Fruit fly (Drosophila melanogaster) whole organism, prepupa: ENCODE data around the gene Tep4.

Experiments
- Blimp-1 ChIP-seq: fragments of 200-800 bp; sonication (Bioruptor generic); optimal IDR thresholded peaks from 3 replicates; lab custom pipeline; 2017; ENCODE audit warnings: missing biosample characterization, missing genetic modification characterization, mild to moderate bottlenecking, moderate library complexity, missing genetic modification reagents
- CG1621 ChIP-seq: fragments of 200-800 bp; sonication (Bioruptor generic); optimal IDR thresholded peaks from 3 replicates; lab custom pipeline; 2018; ENCODE audit warnings: missing biosample characterization, mild to moderate bottlenecking, missing genetic modification characterization
- CG6163 ChIP-seq: fragments of 200-800 bp; sonication (Bioruptor generic); IDR thresholded peaks from 3 replicates; pipeline ENCODE4 v1.3.6; 2022; ENCODE audit warnings: missing biosample characterization, missing genetic modification characterization
- CG6792 ChIP-seq: fragments of 200-800 bp; sonication (Bioruptor generic); optimal IDR thresholded peaks from 3 replicates; lab custom pipeline; 2016; ENCODE audit warnings: missing biosample characterization, missing genetic modification characterization
- CG8119 ChIP-seq: fragments of 200-800 bp; sonication (Bioruptor generic); IDR thresholded peaks from 3 replicates; pipeline ENCODE4 v1.3.6; 2022; ENCODE audit warnings: missing biosample characterization, missing genetic modification characterization
- Eip93F ChIP-seq: fragments of 200-800 bp; sonication (Bioruptor generic); optimal IDR thresholded peaks from 2 replicates; lab custom pipeline; 2016; ENCODE audit warnings: missing biosample characterization, mild to moderate bottlenecking, missing genetic modification characterization
- Hr38 ChIP-seq: sonication (Bioruptor generic); optimal IDR thresholded peaks from 2 replicates; lab custom pipeline; 2016; ENCODE audit warnings: missing biosample characterization, missing genetic modification characterization
- Hr39 ChIP-seq: fragments of 200-800 bp; sonication (Bioruptor generic); optimal IDR thresholded peaks from 2 replicates; lab custom pipeline; 2016; ENCODE audit warnings: missing biosample characterization, missing genetic modification characterization
- Sox14 ChIP-seq: fragments of 200-800 bp; sonication (Bioruptor generic); optimal IDR thresholded peaks from 3 replicates; lab custom pipeline; 2016; ENCODE audit warnings: missing biosample characterization, missing genetic modification characterization
- dac ChIP-seq: fragments of 200-800 bp; sonication (Bioruptor generic); optimal IDR thresholded peaks from 2 replicates; lab custom pipeline; 2017; ENCODE audit warnings: missing biosample characterization, mild to moderate bottlenecking, missing genetic modification characterization
- eg ChIP-seq: fragments of 200-800 bp; sonication (Bioruptor generic); IDR thresholded peaks from 3 replicates; pipeline ENCODE4 v1.3.6; 2022; ENCODE audit warnings: missing biosample characterization, missing genetic modification characterization
- svp ChIP-seq: fragments of 200-800 bp; sonication (Bioruptor generic); peaks from one replicate; lab custom pipeline; 2016; ENCODE audit warnings: missing biosample characterization, missing genetic modification characterization

DNA sequence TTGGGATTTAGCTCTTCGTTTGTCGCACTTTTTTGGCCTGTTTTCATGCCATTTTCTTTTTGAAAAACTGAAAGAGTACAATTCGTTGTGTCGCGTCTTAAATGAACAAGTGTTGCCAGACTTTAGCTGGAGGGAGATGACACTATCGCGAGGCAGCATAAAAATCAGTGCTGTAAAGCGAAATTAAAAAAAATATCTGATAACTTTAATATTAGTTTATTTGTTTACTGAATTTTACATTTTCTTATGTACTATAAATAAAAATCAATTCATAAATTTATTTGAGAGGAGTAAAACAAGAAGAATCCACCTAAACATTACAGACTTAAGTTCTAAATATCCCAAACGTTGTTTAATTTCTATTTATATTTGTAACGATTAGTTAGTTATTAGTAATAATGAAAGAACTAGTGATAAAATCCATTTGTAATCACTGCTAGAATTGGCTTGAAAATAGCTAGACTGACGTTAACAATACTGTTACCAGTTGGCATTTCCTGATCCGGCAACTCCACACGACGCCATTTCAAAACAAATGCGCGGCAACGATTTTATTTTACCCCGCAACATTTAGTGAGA, 29.0 kb downstream of the Tep4 start, which contains the start of the genes spi and msb1l:
- TF ChIP-seq CG1621 (tag; lab: Kevin White, UChicago): no peak
- TF ChIP-seq CG6792 (GFP tag; lab: Kevin White, UChicago): no peak
- peak; percentile 1 for TF ChIP-seq Sox14 (GFP tag; lab: Kevin White, UChicago)
- no peak for TF ChIP-seq svp (GFP tag; lab: Kevin White, UChicago)
- TF ChIP-seq Hr38 (GFP tag; lab: Kevin White, UChicago): no peak
- TF ChIP-seq CG6163: no peak
- TF ChIP-seq CG8119 (GFP tag; lab: Robert Waterston, UW): no peak
- TF ChIP-seq eg: 0 out of 3 replicates have a peak, but pooled peaks have one; percentile 2
- TF ChIP-seq Hr39 (GFP tag; lab: Kevin White, UChicago): peak; percentile 9
- TF ChIP-seq Eip93F: no peak
- no peak for TF ChIP-seq dac (GFP tag; lab: Kevin White, UChicago)
- peak; percentile 14 for TF ChIP-seq Blimp-1 (GFP tag; lab: Kevin White, UChicago)
